Worm (Caenorhabditis elegans): ENCODE data around the gene Y51A2B.9.

DNA sequence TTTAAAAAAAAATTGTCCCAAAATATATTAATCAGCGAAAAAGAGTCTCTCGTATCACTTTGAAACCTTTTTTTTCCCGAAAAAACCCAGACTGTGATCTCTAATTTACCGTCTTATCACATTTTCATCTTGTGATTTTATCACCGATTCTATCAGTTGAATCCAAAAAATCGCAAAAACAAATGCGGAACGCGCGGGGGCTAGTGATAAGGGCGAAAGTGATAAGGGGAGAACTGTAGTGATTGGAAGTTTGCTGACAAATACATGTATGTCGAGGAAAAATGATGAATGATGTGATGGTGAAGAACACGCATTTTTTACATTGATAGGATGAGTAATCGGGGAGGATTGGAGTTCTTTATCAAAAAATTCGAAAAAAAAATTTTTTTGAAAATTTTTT, 49.5 kb downstream of the Y51A2B.9 start:
- no peak for TF ChIP-seq ttx-3 (tag; optimal IDR thresholded peaks at IDR 0.05)
- no peak for TF ChIP-seq unc-42 (tag; optimal IDR thresholded peaks at IDR 0.05)
- TF ChIP-seq ahr-1 (tag; optimal IDR thresholded peaks at IDR 0.05), result no peak
- no peak for TF ChIP-seq sox-4 (tag; optimal IDR thresholded peaks at IDR 0.05)
- TF ChIP-seq ceh-48 (tag; optimal IDR thresholded peaks at IDR 0.05), result no peak
- TF ChIP-seq fax-1 (tag; optimal IDR thresholded peaks at IDR 0.05), result no peak
- no peak for TF ChIP-seq ama-1 (optimal IDR thresholded peaks at IDR 0.05)
- no peak for TF ChIP-seq hlh-30 (tag; optimal IDR thresholded peaks at IDR 0.05; ENCODE audit: insufficient read depth)
- TF ChIP-seq nfya-1 (tag; optimal IDR thresholded peaks at IDR 0.05), result no peak
- no peak for TF ChIP-seq hlh-15 (tag; optimal IDR thresholded peaks at IDR 0.05)
- no peak for TF ChIP-seq ceh-6 (GFP tag; optimal IDR thresholded peaks at IDR 0.05)
- no peak for TF ChIP-seq T23F11.4 (GFP tag; optimal IDR thresholded peaks at IDR 0.05)
- TF ChIP-seq pag-3 (tag; optimal IDR thresholded peaks at IDR 0.05; ENCODE audit: borderline replicate concordance), result no peak
- TF ChIP-seq sox-2 (GFP tag; IDR thresholded peaks at IDR 0.05), result no peak

All from whole organism, late embryonic.